Worm (Caenorhabditis elegans) whole organism, L4/young adult: ENCODE data around the gene F42C5.4.
"Not testable (repeated sequence)": the region's sequence is repeated elsewhere in the genome, so short reads cannot be mapped to it uniquely, and the experiment has no call there.

Experiments used
- W03F9.2 ChIP-seq: fragments of 150-350 bp; optimal IDR thresholded peaks from 2 replicates; lab custom pipeline; 2014; ENCODE audit warnings: missing biosample characterization, missing genetic modification characterization
- dao-5 ChIP-seq: sonication (generic microtip); optimal IDR thresholded peaks from 2 replicates; lab custom pipeline; 2016; ENCODE audit warnings: missing genotype, missing genetic modification characterization, moderate library complexity, missing compliant biosample characterization
- him-1 ChIP-seq: sonication (generic microtip); optimal IDR thresholded peaks from 2 replicates; lab custom pipeline; 2016; ENCODE audit warnings: missing genotype, missing genetic modification reagents, missing genetic modification characterization, missing compliant biosample characterization

Gene F42C5.4

DNA sequence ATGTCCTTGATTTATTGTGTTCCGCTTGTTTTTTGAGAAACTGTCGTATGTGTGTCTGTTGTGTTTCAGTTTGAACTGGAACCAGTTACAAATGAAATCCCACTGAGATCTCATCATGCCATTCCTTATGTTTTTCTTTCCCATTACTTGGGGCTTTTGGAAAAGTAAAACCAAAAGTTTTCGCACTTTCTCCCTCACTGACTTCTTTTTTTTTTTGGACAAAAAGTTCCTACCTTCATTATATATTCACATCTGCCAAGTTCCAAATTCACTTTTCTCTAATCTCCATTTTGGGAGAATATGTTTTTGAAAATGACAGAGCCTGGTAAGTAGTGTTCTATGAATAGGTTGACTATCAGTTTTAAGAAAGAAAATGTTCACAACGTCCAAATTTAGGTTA is 15.3 kb downstream of the F42C5.4 start, which contains the start of gene C06E4.2:
Gene C06E4.2, plus strand, starts transcription at position 301 of the 400 bp plus-strand sequence.
- TF ChIP-seq dao-5 (tag; lab: Kevin White, UChicago) (no peak), W03F9.2 (no peak), him-1 (tag; lab: Kevin White, UChicago) (no peak)

DNA sequence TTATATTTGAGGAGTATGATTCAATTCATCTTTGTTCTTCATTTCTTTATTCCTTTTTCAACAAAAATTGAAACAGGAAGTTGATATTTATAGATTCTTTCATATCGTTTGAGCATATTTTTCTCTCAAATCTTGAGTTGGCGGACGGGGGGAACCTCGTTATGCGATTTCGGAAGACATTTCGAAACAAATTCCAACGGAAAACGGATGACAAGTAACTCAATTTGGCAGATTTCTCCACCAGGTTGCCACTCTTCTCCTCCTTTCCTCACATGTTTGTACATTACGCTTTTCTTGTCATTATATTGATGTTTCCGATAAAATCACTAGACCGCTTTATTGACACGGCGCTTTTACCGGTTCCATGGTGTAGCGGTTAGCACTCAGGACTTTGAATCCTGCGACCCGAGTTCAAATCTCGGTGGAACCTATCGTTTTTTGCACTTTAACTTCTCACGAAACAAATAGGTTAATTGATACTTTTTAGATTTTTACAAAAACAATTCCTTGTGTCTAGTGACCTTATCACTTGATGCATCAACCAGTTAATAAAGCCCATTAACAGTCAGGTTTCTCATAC is 16.9 kb downstream of the F42C5.4 start:
- TF ChIP-seq dao-5 (tag; lab: Kevin White, UChicago) (no peak), him-1 (tag; lab: Kevin White, UChicago) (no peak), W03F9.2 (no peak)

DNA sequence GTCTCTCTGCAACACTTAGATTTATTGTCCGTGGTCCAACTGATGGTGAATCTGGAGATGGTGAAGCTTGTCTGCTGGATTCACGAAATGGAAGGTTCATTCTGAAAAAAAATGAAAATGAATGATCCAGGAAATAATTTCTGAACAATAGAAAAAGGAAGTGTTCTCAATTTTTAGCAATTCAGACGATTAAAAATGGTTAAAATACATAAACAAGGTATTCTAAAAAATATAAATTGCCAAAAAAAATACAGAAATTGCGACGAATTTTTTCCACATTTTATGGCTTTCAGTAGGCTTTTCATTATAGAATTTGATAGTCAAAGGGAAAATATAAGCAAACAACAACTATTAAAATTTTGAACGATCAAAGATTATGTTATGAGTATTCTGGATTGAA is 28.8 kb downstream of the F42C5.4 start, which contains the start of gene glb-2:
Gene glb-2, minus strand, starts transcription at position 101 of the 400 bp plus-strand sequence.
- TF ChIP-seq W03F9.2: no peak
- no peak for TF ChIP-seq dao-5 (tag; lab: Kevin White, UChicago)
- no peak for TF ChIP-seq him-1 (tag; lab: Kevin White, UChicago)

DNA sequence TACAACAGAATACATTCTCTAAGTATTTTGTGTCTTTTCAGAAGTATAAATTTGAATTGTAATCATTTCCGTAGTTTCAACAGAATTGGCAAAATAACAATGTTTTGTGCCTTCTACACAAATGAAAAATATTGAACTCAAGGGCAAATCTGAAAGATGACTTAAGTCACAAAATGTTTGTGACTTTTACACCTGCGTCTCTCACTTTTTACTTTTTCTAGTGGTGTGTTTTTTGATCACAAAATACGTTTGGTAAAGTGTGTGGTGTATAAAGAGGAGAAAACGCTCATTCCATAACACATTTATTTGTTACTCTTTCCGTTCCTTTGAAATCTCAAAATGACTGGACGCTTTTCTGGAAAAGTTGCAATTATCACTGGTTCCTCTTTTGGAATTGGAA is 31.3 kb downstream of the F42C5.4 start, which contains the start of gene C06E4.3:
Gene C06E4.3, plus strand, starts transcription at position 289 of the 400 bp plus-strand sequence.
- TF ChIP-seq him-1 (tag; lab: Kevin White, UChicago) (no peak), dao-5 (tag; lab: Kevin White, UChicago) (no peak), W03F9.2 (no peak)

DNA sequence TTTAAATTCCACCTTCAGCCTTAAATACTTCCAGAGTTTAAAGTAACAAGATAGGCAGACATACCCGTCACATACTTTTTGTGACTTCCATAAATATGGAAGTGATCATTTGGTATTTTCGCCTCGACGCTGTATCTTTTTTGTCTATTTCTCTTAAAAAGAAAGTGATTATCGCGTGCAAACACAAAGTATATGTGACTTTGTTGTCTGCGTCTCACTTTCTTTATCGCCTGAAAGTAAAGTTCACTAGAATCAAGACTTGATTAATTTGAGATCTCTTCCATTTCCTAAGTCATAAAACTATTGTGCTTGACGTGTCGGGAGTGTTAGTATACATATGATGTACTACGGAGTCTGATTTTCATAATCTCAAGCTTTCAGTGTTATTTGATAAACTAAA is 33.7 kb downstream of the F42C5.4 start, which contains the start of gene C06E4.6:
Gene C06E4.6, minus strand, starts transcription at position 51 of the 400 bp plus-strand sequence.
- TF ChIP-seq dao-5 (tag; lab: Kevin White, UChicago) (no peak), W03F9.2 (no peak), him-1 (tag; lab: Kevin White, UChicago) (no peak)

DNA sequence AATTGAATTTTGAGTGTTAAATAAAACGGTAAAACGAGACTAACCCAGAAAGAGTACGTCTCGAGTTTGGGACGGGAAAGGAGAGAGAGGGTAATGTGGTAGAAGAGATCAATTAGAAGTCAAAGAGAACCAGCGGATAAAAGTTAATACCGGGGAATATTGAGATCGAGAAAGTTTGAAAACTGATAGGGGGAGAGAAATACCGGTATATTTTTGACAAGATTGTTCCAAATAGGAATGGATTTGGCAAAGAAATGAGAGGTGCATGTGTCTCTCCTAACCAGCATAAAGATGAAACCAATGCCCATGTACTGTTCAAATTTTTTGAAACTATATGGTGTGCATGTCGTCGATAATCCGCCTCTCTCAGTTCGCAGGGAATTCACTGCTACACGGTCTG is 37.2 kb downstream of the F42C5.4 start, which contains the start of gene C06E4.5:
Gene C06E4.5, plus strand, starts transcription at position 301 of the 400 bp plus-strand sequence.
- not testable (repeated sequence) for TF ChIP-seq dao-5 (tag; lab: Kevin White, UChicago); W03F9.2; him-1 (tag; lab: Kevin White, UChicago)

DNA sequence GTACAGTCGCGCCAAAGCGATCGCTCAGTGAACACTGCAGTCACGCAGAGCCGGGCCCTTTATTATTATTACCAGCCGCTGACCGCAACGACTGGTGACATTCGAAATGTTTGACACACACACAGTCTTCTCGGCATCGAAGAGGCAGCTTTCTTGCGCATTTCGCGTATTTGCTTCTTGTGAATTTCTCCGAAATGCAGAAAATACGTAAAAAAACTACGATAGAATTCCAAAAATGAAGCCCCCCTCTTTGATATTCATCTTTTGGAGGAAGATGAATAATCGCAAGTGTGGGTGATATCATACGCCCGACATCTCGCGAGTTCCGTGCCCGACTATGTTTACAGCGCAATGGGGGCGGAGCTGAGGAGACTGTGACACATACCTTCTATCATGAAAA is 38.7 kb downstream of the F42C5.4 start:
- TF ChIP-seq dao-5 (tag; lab: Kevin White, UChicago) (no peak), W03F9.2 (no peak), him-1 (tag; lab: Kevin White, UChicago) (no peak)

DNA sequence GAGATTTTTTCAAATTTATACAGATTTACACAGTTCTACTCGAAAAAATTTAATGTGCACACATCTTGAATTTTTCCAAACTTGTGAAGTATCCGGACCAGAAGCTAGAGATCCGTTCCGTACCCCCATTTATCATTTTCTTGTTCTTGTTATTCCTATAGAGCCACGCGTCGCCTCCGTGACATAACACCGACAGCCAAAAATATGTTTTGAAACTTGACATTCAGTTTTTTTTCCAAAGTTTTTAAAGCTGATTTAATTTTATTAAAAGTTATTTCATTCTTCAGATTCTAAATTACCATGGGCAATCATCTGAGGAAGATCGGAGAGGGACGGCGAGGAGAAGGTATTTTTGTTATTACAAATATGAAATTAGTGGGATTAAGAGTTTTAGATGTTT is 41.8 kb downstream of the F42C5.4 start, which contains the start of gene D2024.18:
Gene D2024.18, plus strand, starts transcription at position 301 of the 400 bp plus-strand sequence.
- TF ChIP-seq dao-5 (tag; lab: Kevin White, UChicago) (no peak), him-1 (tag; lab: Kevin White, UChicago) (no peak), W03F9.2 (no peak)

DNA sequence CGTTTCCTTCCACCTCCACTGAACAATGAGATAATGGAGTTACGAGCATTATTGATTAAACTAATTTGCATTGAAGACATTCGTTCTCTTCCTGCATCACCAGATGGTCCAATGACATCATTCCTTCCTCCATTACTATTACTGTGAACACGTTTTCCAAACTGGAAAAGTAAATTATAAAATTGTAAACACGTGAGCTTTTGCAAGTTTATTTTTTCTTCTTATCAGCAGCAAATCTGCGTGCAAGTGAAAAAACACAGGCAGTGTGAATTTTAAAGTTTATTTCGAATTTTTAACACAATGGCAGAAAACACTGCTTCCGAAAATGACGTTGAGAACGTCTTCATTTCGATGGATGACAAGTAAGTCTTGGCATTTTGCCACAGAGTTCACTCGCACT is 44.7 kb downstream of the F42C5.4 start, which contains the start of gene D2024.1:
Gene D2024.1, plus strand, starts transcription at position 301 of the 400 bp plus-strand sequence.
- TF ChIP-seq dao-5 (tag; lab: Kevin White, UChicago); him-1 (tag; lab: Kevin White, UChicago); W03F9.2: not testable (repeated sequence)

DNA sequence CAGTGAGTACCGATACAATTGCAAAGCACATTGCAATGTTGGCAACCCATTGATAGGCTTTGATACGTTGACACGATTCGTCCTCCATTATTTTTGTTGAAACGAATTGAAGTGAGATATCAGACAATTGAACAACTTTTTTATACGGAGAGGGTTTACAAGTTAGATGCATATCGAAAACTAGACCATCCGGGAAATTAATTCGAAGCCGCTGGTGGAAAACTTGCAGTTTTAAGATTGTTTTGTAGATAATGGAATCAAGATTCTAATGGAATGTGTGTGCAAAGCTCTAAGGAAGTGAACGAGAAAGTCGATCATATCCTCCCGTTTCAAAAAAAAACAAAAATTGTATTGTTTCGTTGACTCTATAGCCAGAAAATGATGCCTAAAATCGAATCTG is 45.4 kb downstream of the F42C5.4 start, which contains the start of gene col-114:
Gene col-114, minus strand, starts transcription at position 101 of the 400 bp plus-strand sequence.
- TF ChIP-seq dao-5 (tag; lab: Kevin White, UChicago) (no peak), W03F9.2 (no peak), him-1 (tag; lab: Kevin White, UChicago) (no peak)

DNA sequence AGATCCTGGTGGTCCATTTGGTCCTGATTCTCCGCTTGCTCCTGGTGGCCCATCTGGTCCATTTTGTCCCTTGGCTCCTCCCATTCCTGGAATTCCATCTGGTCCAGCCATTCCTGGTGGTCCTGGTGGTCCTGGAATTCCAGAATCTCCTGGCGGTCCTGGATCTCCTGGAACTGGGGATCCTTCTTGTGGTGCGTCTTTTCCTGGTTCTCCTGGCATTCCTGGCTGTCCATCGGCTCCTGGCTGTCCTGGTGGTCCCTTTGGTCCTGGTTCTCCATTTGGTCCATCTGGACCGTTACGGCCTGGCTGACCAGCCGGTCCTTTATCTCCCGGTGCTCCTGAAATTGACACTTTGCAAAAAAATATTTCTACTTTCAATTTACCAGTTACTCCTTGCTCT is 46.3 kb downstream of the F42C5.4 start:
- no peak for TF ChIP-seq him-1 (tag; lab: Kevin White, UChicago)
- no peak for TF ChIP-seq W03F9.2
- TF ChIP-seq dao-5 (tag; lab: Kevin White, UChicago): no peak

DNA sequence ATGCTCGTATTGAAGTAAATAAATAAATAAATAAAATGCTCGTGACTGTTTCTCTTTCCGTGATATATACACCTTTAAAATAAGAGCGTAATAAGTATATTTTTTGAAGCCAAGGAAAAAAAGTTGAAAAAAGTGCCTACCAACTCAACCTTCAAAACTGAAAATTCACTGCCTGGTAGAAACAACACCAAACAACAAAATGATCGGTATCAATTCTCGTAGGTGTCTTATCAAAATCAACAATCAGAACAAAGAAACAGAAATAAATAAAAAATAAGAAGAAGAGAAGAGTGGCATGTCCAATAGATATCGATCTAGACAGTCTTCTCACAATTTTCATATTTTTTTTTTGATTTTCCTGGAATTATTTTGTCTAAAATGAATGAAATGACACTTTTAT is 48.0 kb downstream of the F42C5.4 start, which contains the start of gene afmd-1:
Gene afmd-1, plus strand, starts transcription at position 316 of the 400 bp plus-strand sequence.
- TF ChIP-seq dao-5 (tag; lab: Kevin White, UChicago): no peak
- no peak for TF ChIP-seq W03F9.2
- TF ChIP-seq him-1 (tag; lab: Kevin White, UChicago): no peak

DNA sequence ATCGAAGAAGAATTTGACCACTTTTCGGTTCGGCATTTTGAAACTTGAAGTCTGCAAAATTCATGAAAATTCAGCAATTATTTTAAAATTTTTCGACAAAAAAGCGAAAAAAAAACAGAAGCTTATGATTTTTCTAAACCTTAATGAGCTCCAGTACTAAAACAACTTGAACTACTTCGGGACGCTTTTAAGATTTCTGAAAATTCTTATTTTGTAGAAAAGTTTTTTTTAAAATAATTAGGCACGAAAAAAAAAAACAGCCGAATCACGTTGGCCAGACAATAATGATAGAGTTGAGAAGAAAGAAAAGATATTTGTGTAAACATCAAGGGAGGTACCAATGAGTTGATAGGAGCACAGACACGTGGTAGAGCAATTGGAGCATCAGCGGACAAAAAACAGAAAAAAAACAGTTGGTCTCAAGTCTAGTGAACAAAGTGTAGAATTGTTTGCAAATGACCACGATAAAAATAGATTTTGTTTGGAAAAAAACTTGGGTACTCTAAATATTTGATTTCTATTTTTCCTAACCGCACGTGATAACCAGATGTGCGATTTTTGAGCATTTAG is 49.6 kb downstream of the F42C5.4 start, which contains the start of gene gstk-2:
Gene gstk-2, minus strand, starts transcription at position 51 of the 570 bp plus-strand sequence.
- TF ChIP-seq him-1 (tag; lab: Kevin White, UChicago) (no peak), W03F9.2 (no peak)

DNA sequence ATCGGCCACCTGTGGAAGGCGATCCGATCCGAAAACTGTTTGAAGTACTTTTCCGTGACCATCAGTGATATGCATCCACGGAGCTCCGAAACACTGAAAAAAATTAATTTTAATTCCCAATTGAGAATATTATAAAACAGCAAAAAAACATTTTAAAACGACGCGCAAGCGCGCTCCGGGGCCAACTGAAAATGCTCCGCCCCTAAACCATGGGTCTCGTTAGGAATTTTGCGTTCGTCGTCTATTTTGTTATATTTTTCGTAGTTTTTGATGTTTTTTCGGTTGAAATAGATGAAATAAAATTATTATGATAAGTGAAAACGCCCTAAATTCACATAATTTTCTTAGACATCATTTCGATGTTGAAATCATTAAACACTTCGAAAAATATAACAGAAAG is 51.4 kb downstream of the F42C5.4 start:
- no peak for TF ChIP-seq dao-5 (tag; lab: Kevin White, UChicago)
- no peak for TF ChIP-seq W03F9.2
- TF ChIP-seq him-1 (tag; lab: Kevin White, UChicago): no peak
